Fruit fly (Drosophila melanogaster) whole organism, embryonic: ENCODE data around the gene CG15431.

Experiments used
- ATbp ChIP-seq: fragments of 200-800 bp; sonication (Bioruptor generic); optimal IDR thresholded peaks from 2 replicates; lab custom pipeline; 2017; ENCODE audit warnings: missing biosample characterization, mild to moderate bottlenecking, missing genetic modification characterization, missing genetic modification reagents
- Asciz ChIP-seq: fragments of 200-800 bp; sonication (Bioruptor generic); optimal IDR thresholded peaks from 2 replicates; lab custom pipeline; 2017; ENCODE audit warnings: missing biosample characterization, mild to moderate bottlenecking, missing genetic modification characterization, missing genetic modification reagents
- Atf3 ChIP-seq: fragments of 200-800 bp; sonication (Bioruptor generic); optimal IDR thresholded peaks from 3 replicates; lab custom pipeline; 2016; ENCODE audit warnings: missing biosample characterization, missing genetic modification characterization
- Bgb ChIP-seq: fragments of 200-800 bp; sonication (Bioruptor generic); IDR thresholded peaks from 2 replicates; pipeline ENCODE4 v1.3.6; 2022; ENCODE audit warnings: missing biosample characterization, missing genetic modification characterization; ENCODE audit not compliant: partially characterized antibody
- Blimp-1 ChIP-seq: fragments of 200-800 bp; sonication (Bioruptor generic); optimal IDR thresholded peaks from 3 replicates; lab custom pipeline; 2018; ENCODE audit warnings: missing biosample characterization, missing genetic modification characterization, mild to moderate bottlenecking, moderate library complexity, missing genetic modification reagents
- BtbVII ChIP-seq: fragments of 200-800 bp; sonication (Bioruptor generic); optimal IDR thresholded peaks from 3 replicates; lab custom pipeline; 2017; ENCODE audit warnings: missing biosample characterization, mild to moderate bottlenecking, missing genetic modification characterization
- CG10431 ChIP-seq: fragments of 200-800 bp; sonication (Bioruptor generic); optimal IDR thresholded peaks from 3 replicates; lab custom pipeline; 2018; ENCODE audit warnings: missing biosample characterization, mild to moderate bottlenecking, missing genetic modification characterization
- CG12071 ChIP-seq: fragments of 200-800 bp; sonication (Bioruptor generic); optimal IDR thresholded peaks from 3 replicates; lab custom pipeline; 2018; ENCODE audit warnings: missing biosample characterization, mild to moderate bottlenecking, missing genetic modification characterization
- CG13287 ChIP-seq: fragments of 200-800 bp; sonication (Bioruptor generic); IDR thresholded peaks from 2 replicates; pipeline ENCODE4 v1.3.6; 2022; ENCODE audit warnings: missing biosample characterization, missing genetic modification characterization; ENCODE audit not compliant: partially characterized antibody
- CG13296 ChIP-seq: fragments of 200-800 bp; sonication (Bioruptor generic); optimal IDR thresholded peaks from 3 replicates; lab custom pipeline; 2018; ENCODE audit warnings: missing biosample characterization, mild to moderate bottlenecking, missing genetic modification characterization
- CG13775 ChIP-seq: fragments of 200-800 bp; sonication (Bioruptor generic); optimal IDR thresholded peaks from 3 replicates; lab custom pipeline; 2017; ENCODE audit warnings: missing biosample characterization, mild to moderate bottlenecking, missing genetic modification characterization
- CG14710 ChIP-seq: fragments of 200-800 bp; sonication (Bioruptor generic); optimal IDR thresholded peaks from 3 replicates; lab custom pipeline; 2019; ENCODE audit warnings: missing biosample characterization, mild to moderate bottlenecking, missing genetic modification characterization, moderate library complexity
- CG15269 ChIP-seq: fragments of 200-800 bp; sonication (Bioruptor generic); optimal IDR thresholded peaks from 2 replicates; lab custom pipeline; 2018; ENCODE audit warnings: missing biosample characterization, mild to moderate bottlenecking, missing genetic modification characterization, moderate library complexity
- CG15601 ChIP-seq: fragments of 200-800 bp; sonication (Bioruptor generic); optimal IDR thresholded peaks from 3 replicates; lab custom pipeline; 2019; ENCODE audit warnings: missing biosample characterization, mild to moderate bottlenecking, missing genetic modification characterization, moderate library complexity
- CG16815 ChIP-seq: fragments of 200-800 bp; sonication (Bioruptor generic); optimal IDR thresholded peaks from 3 replicates; lab custom pipeline; 2017; ENCODE audit warnings: missing biosample characterization, mild to moderate bottlenecking, missing genetic modification characterization
- CG2678 ChIP-seq: fragments of 200-800 bp; sonication (Bioruptor generic); optimal IDR thresholded peaks from 3 replicates; lab custom pipeline; 2019; ENCODE audit warnings: missing biosample characterization, mild to moderate bottlenecking, missing genetic modification characterization, moderate library complexity
- CG2875 ChIP-seq: fragments of 200-800 bp; sonication (Bioruptor generic); optimal IDR thresholded peaks from 2 replicates; lab custom pipeline; 2017; ENCODE audit warnings: missing biosample characterization, mild to moderate bottlenecking, missing genetic modification characterization, missing genetic modification reagents
- CG30020 ChIP-seq: fragments of 200-800 bp; optimal IDR thresholded peaks from 2 replicates; lab custom pipeline; 2019; ENCODE audit warnings: missing biosample characterization, mild to moderate bottlenecking, missing genetic modification characterization, moderate library complexity
- CG3407 ChIP-seq: fragments of 200-800 bp; sonication (Bioruptor generic); optimal IDR thresholded peaks from 2 replicates; lab custom pipeline; 2018; ENCODE audit warnings: missing biosample characterization, mild to moderate bottlenecking, missing genetic modification characterization
- CG34224 ChIP-seq: fragments of 200-800 bp; sonication (Bioruptor generic); IDR thresholded peaks from 3 replicates; pipeline ENCODE4 v1.3.6; 2022; ENCODE audit warnings: missing biosample characterization, missing genetic modification characterization; ENCODE audit not compliant: partially characterized antibody
- CG34376 ChIP-seq: fragments of 200-800 bp; sonication (Bioruptor generic); optimal IDR thresholded peaks from 2 replicates; lab custom pipeline; 2018; ENCODE audit warnings: missing biosample characterization, mild to moderate bottlenecking, missing genetic modification characterization
- CG7839 ChIP-seq: fragments of 200-800 bp; sonication (Bioruptor generic); optimal IDR thresholded peaks from 3 replicates; lab custom pipeline; 2018; ENCODE audit warnings: missing biosample characterization, mild to moderate bottlenecking, missing genetic modification characterization, moderate library complexity
- CG9817 ChIP-seq: fragments of 200-800 bp; sonication (Bioruptor generic); optimal IDR thresholded peaks from 2 replicates; lab custom pipeline; 2018; ENCODE audit warnings: missing biosample characterization, mild to moderate bottlenecking, missing genetic modification characterization, moderate library complexity
- CkIIα-i1 ChIP-seq: fragments of 200-800 bp; sonication (Bioruptor generic); IDR thresholded peaks from 2 replicates; pipeline ENCODE4 v1.3.6; 2022; ENCODE audit warnings: missing biosample characterization, missing genetic modification characterization
- D19B ChIP-seq: fragments of 200-800 bp; sonication (Bioruptor generic); optimal IDR thresholded peaks from 2 replicates; lab custom pipeline; 2017; ENCODE audit warnings: missing biosample characterization, mild to moderate bottlenecking, missing genetic modification characterization
- Drgx ChIP-seq: fragments of 200-800 bp; sonication (Bioruptor generic); IDR thresholded peaks from 2 replicates; pipeline ENCODE4 v1.3.6; 2022; ENCODE audit warnings: missing biosample characterization, missing genetic modification characterization
- Ets65A ChIP-seq: fragments of 200-800 bp; sonication (Bioruptor generic); peaks from one replicate; lab custom pipeline; 2016; ENCODE audit warnings: missing biosample characterization, missing genetic modification characterization
- Hr78 ChIP-seq, 2 experiments: fragments of 200-800 bp in 1 of 2; fragments of >200 bp in 1 of 2; sonication (Bioruptor generic) in 1 of 2; optimal IDR thresholded peaks; 2 replicates each; lab custom pipeline; 2017 to 2019; ENCODE audit warnings: missing biosample characterization in 2 of 2, missing genetic modification characterization in 2 of 2, mild to moderate bottlenecking in 1 of 2, moderate library complexity in 1 of 2
- MBD-R2 ChIP-seq: fragments of 200-800 bp; sonication (Bioruptor generic); IDR thresholded peaks from 2 replicates; pipeline ENCODE4 v1.3.6; 2022; ENCODE audit warnings: missing biosample characterization, missing genetic modification characterization
- Med ChIP-seq: fragments of 200-800 bp; sonication (Bioruptor generic); peaks from one replicate; lab custom pipeline; 2016; ENCODE audit warnings: missing biosample characterization, missing genetic modification characterization, mild to moderate bottlenecking, inconsistent platforms, moderate library complexity
- Nf-YB ChIP-seq: fragments of 200-800 bp; sonication (Bioruptor generic); optimal IDR thresholded peaks from 3 replicates; lab custom pipeline; 2019; ENCODE audit warnings: missing biosample characterization, mild to moderate bottlenecking, missing genetic modification characterization, moderate library complexity
- Opbp ChIP-seq: fragments of 200-800 bp; sonication (Bioruptor generic); IDR thresholded peaks from 3 replicates; pipeline ENCODE4 v1.3.6; 2022; ENCODE audit warnings: missing biosample characterization, missing genetic modification characterization; ENCODE audit not compliant: partially characterized antibody
- Trl ChIP-seq, 3 experiments: fragments of >200 bp in 2 of 3; fragments of 200-800 bp in 1 of 3; sonication (Bioruptor generic) in 1 of 3; optimal IDR thresholded peaks; 2 replicates in 1 of 3; 3 replicates in 2 of 3; lab custom pipeline; 2016 to 2017; ENCODE audit warnings: missing biosample characterization in 1 of 3, missing genetic modification characterization in 1 of 3
- abd-A ChIP-seq: fragments of 200-800 bp; sonication (Bioruptor generic); optimal IDR thresholded peaks from 3 replicates; lab custom pipeline; 2019; ENCODE audit warnings: missing biosample characterization, mild to moderate bottlenecking, missing genetic modification characterization, moderate library complexity
- exex ChIP-seq: fragments of 200-800 bp; sonication (Bioruptor generic); optimal IDR thresholded peaks from 4 replicates; lab custom pipeline; 2018; ENCODE audit warnings: missing biosample characterization, mild to moderate bottlenecking, missing genetic modification characterization, moderate library complexity
- gcm ChIP-seq: fragments of 200-800 bp; sonication (Bioruptor generic); optimal IDR thresholded peaks from 2 replicates; lab custom pipeline; 2019; ENCODE audit warnings: missing biosample characterization, mild to moderate bottlenecking, missing genetic modification characterization, moderate library complexity
- gfzf ChIP-seq: fragments of 200-800 bp; sonication (Bioruptor generic); optimal IDR thresholded peaks from 2 replicates; lab custom pipeline; 2016; ENCODE audit warnings: missing biosample characterization, mild to moderate bottlenecking, missing genetic modification characterization, moderate library complexity
- grn ChIP-seq: fragments of 200-800 bp; sonication (Bioruptor generic); optimal IDR thresholded peaks from 3 replicates; lab custom pipeline; 2017; ENCODE audit warnings: missing biosample characterization, missing genetic modification characterization
- ind ChIP-seq: fragments of 200-800 bp; sonication (Bioruptor generic); optimal IDR thresholded peaks from 3 replicates; lab custom pipeline; 2016; ENCODE audit warnings: missing biosample characterization, missing genetic modification characterization
- kni ChIP-seq: fragments of 200-800 bp; sonication (Bioruptor generic); optimal IDR thresholded peaks from 3 replicates; lab custom pipeline; 2017; ENCODE audit warnings: mild to moderate bottlenecking, missing biosample characterization, missing genetic modification reagents, missing genetic modification characterization
- lab ChIP-seq: fragments of 200-800 bp; sonication (Bioruptor generic); optimal IDR thresholded peaks from 3 replicates; lab custom pipeline; 2017; ENCODE audit warnings: missing biosample characterization, missing genetic modification characterization, mild to moderate bottlenecking, moderate library complexity, missing genetic modification reagents
- ranshi ChIP-seq: fragments of 200-800 bp; sonication (Bioruptor generic); IDR thresholded peaks from 2 replicates; pipeline ENCODE4 v1.3.6; 2022; ENCODE audit warnings: missing biosample characterization, missing genetic modification characterization
- salm ChIP-seq: fragments of 200-800 bp; sonication (Bioruptor generic); optimal IDR thresholded peaks from 2 replicates; lab custom pipeline; 2018; ENCODE audit warnings: missing biosample characterization, mild to moderate bottlenecking, missing genetic modification characterization
- sens ChIP-seq: fragments of 200-800 bp; sonication (Bioruptor generic); peaks from one replicate; lab custom pipeline; 2016; ENCODE audit warnings: missing biosample characterization, missing genetic modification characterization
- sna ChIP-seq: fragments of 200-800 bp; sonication (Bioruptor generic); IDR thresholded peaks from 2 replicates; pipeline ENCODE4 v1.3.6; 2022; ENCODE audit warnings: missing biosample characterization, missing genetic modification characterization; ENCODE audit not compliant: partially characterized antibody
- vvl ChIP-seq: fragments of 200-800 bp; sonication (Bioruptor generic); IDR thresholded peaks from 2 replicates; pipeline ENCODE4 v1.3.6; 2022; ENCODE audit warnings: missing biosample characterization, missing genetic modification characterization
- zen2 ChIP-seq: fragments of 200-800 bp; sonication (Bioruptor generic); IDR thresholded peaks from 3 replicates; pipeline ENCODE4 v1.3.6; 2022; ENCODE audit warnings: missing biosample characterization, missing genetic modification characterization; ENCODE audit not compliant: partially characterized antibody

Gene CG15431

DNA sequence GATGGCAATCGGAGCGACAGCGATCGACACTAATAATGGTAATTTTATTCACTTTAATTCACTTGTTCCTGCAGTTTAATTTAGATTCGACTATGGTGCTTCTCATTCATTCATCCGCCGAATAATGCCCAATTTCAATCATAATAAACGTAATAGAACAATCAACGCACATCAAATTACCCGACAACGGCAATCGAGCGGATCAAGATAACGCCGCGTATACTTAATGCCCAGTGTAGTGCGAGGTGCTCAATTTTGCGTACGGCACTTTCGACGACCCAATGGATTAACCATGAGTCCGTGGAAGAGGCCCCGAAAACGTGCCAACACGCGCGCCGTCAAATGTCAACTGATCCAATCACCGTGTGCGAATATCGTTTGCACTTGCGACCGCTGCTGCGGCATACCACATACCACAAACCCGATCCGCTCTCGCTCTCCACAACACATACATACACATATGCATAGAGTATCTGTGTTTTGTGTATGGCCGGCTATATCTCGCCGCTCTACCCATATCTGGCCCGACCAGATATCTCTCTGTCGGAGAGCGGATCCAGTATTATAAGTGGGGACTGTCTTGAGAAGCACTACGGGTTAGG is 35.7 kb upstream of the CG15431 start, which contains the start of gene ine (continued):
- peak; percentile 35 for TF ChIP-seq Ets65A
- peak; percentile 74 for TF ChIP-seq Med
- TF ChIP-seq MBD-R2 (GFP tag; lab: Robert Waterston, UW) = 0 out of 2 replicates have a peak, but pooled peaks have one; percentile 6
- peak; percentile 28 for TF ChIP-seq D19B (GFP tag; lab: Kevin White, UChicago)
- TF ChIP-seq ind (GFP tag; lab: Kevin White, UChicago) = no peak
- peak; percentile 35; the same call in 1 of the 2 replicates for TF ChIP-seq vvl
- 0 out of 2 replicates have a peak, but pooled peaks have one; percentile 33 for TF ChIP-seq ranshi (GFP tag; lab: Robert Waterston, UW)
- 0 out of 2 replicates have a peak, but pooled peaks have one; percentile 28 for TF ChIP-seq Bgb
- peak; percentile 34; the same call in 1 of the 2 replicates for TF ChIP-seq CG13287 (GFP tag; lab: Robert Waterston, UW)
- peak; percentile 46; the same call in 1 of the 2 replicates for TF ChIP-seq Drgx (GFP tag; lab: Robert Waterston, UW)

DNA sequence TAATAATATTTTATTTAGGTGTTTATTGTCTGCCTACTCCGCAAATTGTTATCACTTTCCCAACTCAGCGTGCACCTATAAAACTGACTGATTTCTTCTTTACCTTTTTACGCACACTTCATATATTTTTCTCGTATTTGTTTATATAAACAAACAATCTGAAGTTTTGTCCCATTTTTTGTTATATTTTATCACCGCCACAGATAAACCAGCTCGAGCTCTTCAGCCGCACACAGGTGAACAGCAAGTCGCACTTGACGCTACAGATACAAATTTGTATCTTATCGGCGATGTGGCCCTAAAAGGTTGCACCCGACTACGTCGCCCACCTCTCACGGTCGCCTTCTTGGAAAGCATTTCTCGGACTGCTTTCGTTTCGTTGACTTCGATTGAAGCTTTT is 34.3 kb upstream of the CG15431 start:
- TF ChIP-seq Asciz (GFP tag; lab: Kevin White, UChicago) (peak; percentile 36), CG10431 (no peak), CG2678 (tag; lab: Kevin White, UChicago) (peak; percentile 34), CG13296 (GFP tag; lab: Kevin White, UChicago) (peak; percentile 6), lab (GFP tag; lab: Kevin White, UChicago) (peak; percentile 15), CkIIα-i1 (GFP tag; lab: Robert Waterston, UW) (no peak), Blimp-1 (peak; percentile 24), CG13775 (GFP tag; lab: Kevin White, UChicago) (no peak), BtbVII (peak; percentile 15), CG2875 (peak; percentile 13), Atf3 (no peak), Med (peak; percentile 40), CG30020 (tag; lab: Kevin White, UChicago) (no peak), CG3407 (GFP tag; lab: Kevin White, UChicago) (peak; percentile 28), CG15601 (tag; lab: Kevin White, UChicago) (peak; percentile 15), salm (peak; percentile 30), CG15269 (tag; lab: Kevin White, UChicago) (peak; percentile 6), ATbp (GFP tag; lab: Kevin White, UChicago) (peak; percentile 65), Nf-YB (GFP tag; lab: Kevin White, UChicago) (no peak), sens (GFP tag; lab: Kevin White, UChicago) (peak; percentile 66), CG34224 (no peak), Hr78 (GFP tag; optimal IDR thresholded peaks at IDR 0.05; lab: Kevin White, UChicago) (peak in 1 of 2 experiments; percentile 79), CG7839 (tag; lab: Kevin White, UChicago) (no peak), exex (peak; percentile 0), grn (peak; percentile 53), CG12071 (peak; percentile 27), CG9817 (tag; lab: Kevin White, UChicago) (no peak)

DNA sequence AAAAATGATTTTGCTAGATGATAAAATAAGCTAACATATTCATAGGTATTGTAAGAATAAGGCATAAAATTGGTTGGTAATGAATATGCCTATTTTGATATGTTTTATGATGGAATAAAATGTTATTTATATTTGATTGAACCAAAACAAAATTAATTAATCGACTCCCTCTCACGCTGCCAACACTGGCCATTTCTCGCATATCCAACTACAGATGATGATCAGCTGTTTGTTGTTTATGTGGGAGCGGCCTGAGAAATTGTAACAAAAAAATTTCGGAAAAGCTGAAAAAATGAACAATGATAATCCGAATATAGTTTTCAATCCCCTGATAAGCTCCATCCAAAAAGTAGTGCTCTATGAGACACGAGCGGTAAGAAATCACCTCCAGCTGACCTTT is 23.9 kb upstream of the CG15431 start, which contains the start of gene FIG4:
Gene FIG4 (plus strand): TSS at position 229 of the 400 bp plus-strand sequence.
- TF ChIP-seq CG14710 (tag; lab: Kevin White, UChicago) (peak; percentile 33), kni (GFP tag; lab: Kevin White, UChicago) (peak; percentile 10), gfzf (no peak), gcm (peak; percentile 14), Trl (optimal IDR thresholded peaks at IDR 0.05; lab: Kevin White, UChicago) (no peak), Trl (GFP tag; optimal IDR thresholded peaks at IDR 0.05; lab: Kevin White, UChicago) (no peak), CG16815 (no peak), abd-A (tag; lab: Kevin White, UChicago) (no peak), zen2 (peak; percentile 89), CG34376 (GFP tag; lab: Kevin White, UChicago) (peak; percentile 3), sna (peak; percentile 84), Opbp (GFP tag; lab: Robert Waterston, UW) (peak; percentile 54; the same call in 1 of the 3 replicates)
